Fruit fly (Drosophila melanogaster): ENCODE measurements around the gene CG31674.

- no peak for TF ChIP-seq tj (GFP tag; optimal IDR thresholded peaks at IDR 0.05)
- no peak for TF ChIP-seq kay (GFP tag; ENCODE audit: borderline replicate concordance)
- TF ChIP-seq cnc (optimal IDR thresholded peaks at IDR 0.05): no peak
- no peak for TF ChIP-seq CG5204 (GFP tag; optimal IDR thresholded peaks at IDR 0.05)
- TF ChIP-seq Crg-1 (GFP tag; optimal IDR thresholded peaks at IDR 0.05): no peak
Measured at dm6 chr2L:20801801-20802200, 29.3 kb upstream of the CG31674 start.

Data from whole organism, adult.